Worm (Caenorhabditis elegans): ENCODE results near the gene C07A9.5.

Gene C07A9.5

DNA sequence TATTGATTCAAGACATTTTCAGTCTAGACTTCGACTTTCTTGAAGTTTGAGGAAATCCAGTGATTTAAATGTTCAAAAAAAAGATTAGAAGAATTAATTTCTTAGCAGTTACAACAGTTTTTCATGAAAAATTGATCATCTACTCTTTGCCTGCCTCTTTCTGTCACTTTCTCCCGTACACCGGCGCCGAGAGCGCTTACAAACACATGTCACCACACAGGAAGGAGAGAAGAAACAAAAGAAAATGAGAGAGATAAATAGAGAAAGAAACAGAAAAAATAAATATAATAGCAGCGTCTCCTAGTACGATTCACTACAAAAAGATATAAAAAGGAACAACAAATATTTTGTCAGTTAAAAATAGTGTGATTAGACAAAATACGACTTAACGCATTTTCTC is 16.0 kb downstream of the C07A9.5 start:
- TF ChIP-seq unc-62 (GFP tag; optimal IDR thresholded peaks at IDR 0.05), result no peak

DNA sequence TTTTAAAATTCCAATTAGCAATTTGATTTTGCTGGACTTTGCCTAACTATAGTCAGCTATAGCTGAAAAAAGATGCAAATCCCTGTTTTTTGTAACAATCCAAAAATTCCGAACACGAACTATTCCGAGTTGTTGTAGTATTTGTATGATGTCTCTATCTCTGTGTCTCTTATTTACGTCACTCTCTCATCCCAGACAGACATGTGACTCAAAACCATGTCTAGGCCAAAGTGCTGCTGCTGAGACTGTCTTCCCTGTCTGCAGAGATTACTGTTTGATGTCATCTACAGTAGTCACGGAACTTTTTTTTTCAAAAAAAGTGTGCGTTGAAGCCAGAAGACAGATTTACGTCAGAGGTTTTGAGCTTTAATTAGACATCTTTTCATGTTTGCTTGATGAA is 16.4 kb downstream of the C07A9.5 start:
- TF ChIP-seq unc-62 (GFP tag; optimal IDR thresholded peaks at IDR 0.05), result no peak

DNA sequence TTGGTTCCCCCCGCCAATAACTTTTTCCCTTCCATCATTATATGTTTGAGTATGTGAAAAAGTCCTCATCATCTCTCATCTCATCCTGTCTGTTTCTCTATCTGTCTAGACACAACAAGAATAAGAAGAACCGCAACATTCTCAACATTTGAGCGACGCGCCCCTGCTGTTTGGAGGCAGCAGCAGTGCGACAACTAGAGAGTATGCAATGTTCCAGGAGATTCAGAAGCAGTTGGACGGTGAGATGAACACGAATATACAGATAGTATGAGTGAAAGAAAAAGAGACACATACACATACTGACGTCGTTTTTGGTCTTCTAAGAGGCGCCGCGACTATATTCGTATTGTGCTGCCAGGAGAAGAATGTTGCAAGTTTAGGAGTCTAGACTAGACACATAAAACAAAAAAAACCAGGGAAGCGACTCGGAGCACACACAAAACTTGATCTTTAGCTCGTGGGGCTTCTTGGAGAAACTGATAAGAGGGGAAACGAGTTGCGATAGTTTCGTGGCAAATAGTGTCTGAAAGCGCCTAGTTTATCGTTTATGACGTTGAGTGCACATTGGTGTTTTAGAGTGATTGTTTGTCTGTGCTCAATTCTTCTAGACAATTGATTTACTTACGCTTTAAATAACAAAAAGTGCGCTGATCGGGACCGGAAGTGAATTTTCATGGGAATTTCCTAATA is 17.0 kb downstream of the C07A9.5 start:
- TF ChIP-seq unc-62 (GFP tag; optimal IDR thresholded peaks at IDR 0.05), result no peak

DNA sequence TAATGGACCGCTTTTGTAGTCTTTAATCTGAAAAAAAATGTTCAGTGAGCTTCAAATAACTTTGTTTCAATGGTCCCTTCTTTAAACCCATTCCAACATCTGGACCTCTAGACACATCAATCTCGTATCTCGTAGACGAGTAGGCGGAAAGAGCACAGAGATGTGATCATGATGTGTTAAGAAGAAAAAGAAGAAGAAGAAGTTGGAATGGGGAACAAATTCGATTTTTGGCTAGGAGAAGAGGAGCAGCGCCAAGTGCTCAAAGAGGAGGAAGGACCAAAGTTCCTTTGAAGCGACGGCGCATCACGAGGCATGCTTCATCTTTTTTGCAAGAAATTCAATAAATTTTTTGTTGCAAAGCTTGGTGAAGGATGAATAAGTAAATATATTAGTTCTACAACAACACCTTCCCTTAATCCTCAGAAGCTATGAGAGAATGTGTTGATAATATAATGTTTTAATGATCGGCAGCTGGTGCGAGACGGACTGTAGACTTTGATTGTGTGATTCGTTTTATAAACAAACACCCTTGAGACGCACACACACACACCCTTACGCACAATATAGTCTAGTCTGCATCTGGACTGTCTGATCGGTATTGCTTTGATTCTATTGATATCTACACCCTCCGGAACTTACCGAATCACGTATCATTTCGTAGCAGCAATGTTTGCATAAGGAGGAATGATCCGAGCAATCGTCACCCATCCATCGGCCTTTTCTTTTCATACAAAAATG is 18.0 kb downstream of the C07A9.5 start:
- TF ChIP-seq unc-62 (GFP tag; optimal IDR thresholded peaks at IDR 0.05), result no peak

DNA sequence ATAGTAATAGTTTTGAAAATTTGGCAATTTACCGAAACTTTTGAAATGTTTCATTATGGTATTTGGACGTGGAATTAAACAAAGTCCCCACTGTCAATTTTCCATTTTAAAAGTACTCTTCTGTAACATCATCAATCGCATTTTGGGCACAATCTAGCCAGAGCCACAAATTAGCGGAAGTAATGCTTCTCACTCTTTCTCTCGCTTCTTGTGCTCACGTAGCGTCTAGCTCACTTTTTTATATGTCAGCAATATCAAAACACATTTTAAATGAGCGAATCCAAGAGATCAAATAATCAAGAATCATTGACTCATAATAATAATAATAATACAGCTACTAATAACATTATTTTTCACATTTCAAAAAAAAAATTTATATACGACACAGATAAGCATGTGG is 18.7 kb downstream of the C07A9.5 start:
- no peak for TF ChIP-seq unc-62 (GFP tag; optimal IDR thresholded peaks at IDR 0.05)

DNA sequence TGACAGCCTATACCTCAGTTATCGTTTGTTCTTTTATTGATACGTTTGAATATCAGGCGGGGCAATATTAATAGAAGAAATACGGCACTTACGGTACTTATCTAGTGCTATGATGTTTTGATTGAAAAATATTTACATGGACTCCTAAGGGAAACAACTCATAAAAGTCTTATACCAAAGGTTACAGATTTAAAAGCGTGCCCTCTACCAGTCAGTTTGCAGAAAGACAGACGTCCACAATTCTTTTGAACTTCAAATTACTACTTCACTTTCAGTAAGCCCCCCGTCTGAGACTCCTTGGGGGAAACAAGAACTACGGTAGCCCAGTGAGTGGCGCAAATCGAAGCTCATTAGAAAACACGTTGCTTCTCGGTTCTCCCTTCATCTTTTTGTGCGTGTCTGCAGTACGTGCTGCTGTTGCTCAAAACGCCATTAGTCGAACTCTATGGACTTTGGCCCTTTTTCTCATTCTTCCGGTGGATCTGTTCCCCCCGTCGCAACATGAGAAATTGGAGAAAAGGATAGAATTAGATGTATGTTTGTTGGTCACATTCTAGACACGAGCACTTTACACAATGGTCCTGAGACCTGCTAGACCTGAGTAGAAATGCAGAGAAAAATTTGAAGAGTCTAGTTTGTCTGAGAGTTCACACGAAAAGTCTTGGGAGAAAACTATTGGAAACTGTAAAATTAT is 20.2 kb downstream of the C07A9.5 start:
- TF ChIP-seq unc-62 (GFP tag; optimal IDR thresholded peaks at IDR 0.05), result no peak

DNA sequence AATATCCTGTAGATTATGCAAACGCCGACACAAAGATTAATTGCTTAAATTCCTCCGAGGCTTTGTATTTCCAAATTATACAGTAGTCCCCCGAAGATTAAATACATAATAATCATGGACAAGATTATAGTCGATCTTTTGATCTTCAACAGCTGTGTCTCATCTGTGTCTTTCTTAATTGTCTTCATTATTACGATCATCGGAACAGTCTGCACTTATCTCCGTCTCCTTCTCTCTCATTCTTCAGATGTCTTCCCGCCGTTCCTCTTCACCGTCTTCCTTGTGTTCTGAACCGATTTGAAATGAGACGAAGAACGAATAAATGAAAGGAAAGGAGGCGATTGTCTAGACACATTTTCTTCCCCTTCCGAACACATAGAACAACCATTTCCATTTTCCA is 21.5 kb downstream of the C07A9.5 start:
- no peak for TF ChIP-seq unc-62 (GFP tag; optimal IDR thresholded peaks at IDR 0.05)

DNA sequence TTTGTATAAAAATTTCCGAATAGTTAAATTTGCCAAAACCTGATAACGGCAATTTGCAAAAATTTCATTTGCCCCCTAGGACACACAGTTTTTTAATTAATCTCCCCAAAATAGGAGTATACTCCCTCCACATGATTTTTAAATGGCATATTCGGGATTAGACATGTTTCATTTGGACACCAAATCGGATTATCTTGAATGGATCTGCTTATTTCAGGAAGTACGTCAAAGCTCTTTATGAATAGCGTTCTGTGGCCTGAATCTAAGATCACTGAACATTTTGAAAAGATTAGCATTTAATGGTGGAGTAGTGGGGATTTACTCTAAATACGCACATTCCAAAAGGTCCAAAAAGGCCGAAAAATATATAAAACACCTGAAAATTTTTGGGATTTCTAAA is 24.1 kb downstream of the C07A9.5 start:
- no peak for TF ChIP-seq unc-62 (GFP tag; optimal IDR thresholded peaks at IDR 0.05)

DNA sequence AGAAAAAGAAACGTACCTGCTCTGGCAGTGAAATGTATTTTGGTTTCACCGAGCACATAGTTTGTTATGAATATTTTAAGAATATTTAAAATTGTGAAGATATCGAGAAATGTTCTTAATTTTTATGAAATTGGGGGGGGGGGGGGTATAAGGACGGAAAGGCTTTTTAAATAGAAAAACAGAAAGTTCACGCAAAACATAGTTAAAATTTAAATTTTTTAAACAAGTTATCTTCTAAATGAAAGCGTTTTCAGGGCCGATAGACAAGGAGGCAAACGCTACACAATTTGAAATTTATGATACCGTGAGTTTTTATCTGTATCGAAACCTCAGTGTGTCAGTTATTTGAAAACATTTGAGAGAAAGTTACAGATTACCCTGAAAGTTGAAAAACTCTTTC is 26.8 kb downstream of the C07A9.5 start, which contains the start of gene C15H7.4:
TSS of gene C15H7.4 (minus strand) at position 101 of the 400 bp plus-strand sequence.
- no peak for TF ChIP-seq unc-62 (GFP tag; optimal IDR thresholded peaks at IDR 0.05)

DNA sequence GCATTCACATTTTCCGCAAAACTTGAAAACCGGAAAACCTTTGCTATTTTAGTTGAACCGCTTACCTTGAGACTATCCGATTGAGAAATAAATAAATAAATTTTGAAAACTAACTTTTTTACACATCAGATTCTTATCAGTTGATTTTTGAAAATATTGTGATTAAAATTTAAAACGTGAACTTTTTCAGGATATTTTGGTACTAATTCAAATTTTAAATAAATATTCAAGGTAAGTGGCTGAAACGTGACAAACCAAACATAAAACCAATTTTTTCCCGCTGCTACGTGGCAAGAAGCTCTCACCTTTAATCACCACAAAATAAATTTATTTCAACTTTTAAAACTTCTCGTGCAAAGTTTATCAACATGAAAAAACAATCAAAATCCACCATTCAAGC is 30.8 kb downstream of the C07A9.5 start, which contains the start of gene C15H7.3:
TSS of gene C15H7.3 (minus strand) at position 101 of the 400 bp plus-strand sequence.
- no peak for TF ChIP-seq unc-62 (GFP tag; optimal IDR thresholded peaks at IDR 0.05)

DNA sequence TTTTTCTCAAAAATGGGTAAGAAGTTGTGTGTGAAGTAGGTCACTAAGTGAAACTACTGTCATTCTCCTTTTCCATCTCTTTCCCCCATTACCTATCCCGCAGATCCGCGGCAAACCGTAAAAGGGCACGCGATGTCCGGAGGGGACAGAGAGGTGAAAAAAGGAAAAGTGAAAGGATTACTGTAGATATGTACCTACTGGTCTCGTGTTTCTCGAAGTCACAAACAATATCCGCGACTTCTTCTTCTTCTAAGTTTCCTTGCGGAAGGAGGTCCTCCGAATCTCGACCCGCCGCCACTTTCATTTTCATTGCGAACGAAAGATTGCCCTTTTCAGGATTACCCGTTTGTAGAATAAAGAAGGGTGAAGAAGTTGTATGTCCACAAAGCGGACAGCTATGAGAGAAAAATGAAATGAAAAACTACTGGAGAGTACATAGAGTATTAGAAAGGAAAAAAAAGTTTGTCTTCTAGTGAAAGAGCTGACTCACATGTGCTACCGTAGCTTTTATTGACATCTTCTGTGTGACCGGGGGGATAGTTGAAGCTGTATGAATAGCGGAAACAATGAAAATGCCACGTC is 36.1 kb downstream of the C07A9.5 start:
- no peak for TF ChIP-seq unc-62 (GFP tag; optimal IDR thresholded peaks at IDR 0.05)

DNA sequence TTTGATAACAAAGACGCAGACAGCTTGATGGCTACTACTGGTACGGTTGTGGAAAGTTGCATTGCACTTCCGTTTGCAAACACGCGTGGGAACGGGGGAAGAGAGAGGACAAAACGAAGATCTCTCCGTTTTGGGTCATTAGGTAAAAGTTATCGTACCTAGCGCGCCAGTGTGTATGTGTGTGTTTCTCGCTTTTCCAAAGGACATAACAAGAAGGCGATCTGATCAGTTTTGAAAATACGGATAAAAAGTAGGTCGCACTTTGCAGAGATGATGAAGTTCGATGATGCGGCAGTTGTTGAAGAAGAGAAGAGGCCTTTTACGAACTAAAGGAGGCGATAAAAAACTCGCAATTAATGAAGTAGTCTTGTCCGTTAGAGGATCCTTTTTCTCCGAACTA is 37.5 kb downstream of the C07A9.5 start:
- TF ChIP-seq unc-62 (GFP tag; optimal IDR thresholded peaks at IDR 0.05), result no peak

DNA sequence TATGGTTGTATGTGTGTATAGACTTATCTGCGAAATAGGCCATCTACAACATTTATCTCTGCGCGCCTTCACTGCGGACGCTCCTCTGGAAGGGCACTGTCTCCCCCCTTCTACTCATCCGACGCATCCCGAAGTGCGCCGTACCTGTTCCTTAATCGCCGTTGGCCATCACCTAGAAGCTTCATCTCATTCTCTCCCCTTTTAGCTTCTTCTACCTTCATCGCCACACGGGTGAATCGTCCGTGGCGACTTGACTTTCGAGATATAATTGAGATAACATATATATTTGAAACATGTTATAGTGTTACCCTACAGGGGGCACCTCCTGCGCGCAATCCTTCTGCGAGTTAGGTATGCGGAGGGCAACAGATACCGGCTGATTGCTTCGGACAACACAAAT is 40.5 kb downstream of the C07A9.5 start:
- no peak for TF ChIP-seq unc-62 (GFP tag; optimal IDR thresholded peaks at IDR 0.05)

DNA sequence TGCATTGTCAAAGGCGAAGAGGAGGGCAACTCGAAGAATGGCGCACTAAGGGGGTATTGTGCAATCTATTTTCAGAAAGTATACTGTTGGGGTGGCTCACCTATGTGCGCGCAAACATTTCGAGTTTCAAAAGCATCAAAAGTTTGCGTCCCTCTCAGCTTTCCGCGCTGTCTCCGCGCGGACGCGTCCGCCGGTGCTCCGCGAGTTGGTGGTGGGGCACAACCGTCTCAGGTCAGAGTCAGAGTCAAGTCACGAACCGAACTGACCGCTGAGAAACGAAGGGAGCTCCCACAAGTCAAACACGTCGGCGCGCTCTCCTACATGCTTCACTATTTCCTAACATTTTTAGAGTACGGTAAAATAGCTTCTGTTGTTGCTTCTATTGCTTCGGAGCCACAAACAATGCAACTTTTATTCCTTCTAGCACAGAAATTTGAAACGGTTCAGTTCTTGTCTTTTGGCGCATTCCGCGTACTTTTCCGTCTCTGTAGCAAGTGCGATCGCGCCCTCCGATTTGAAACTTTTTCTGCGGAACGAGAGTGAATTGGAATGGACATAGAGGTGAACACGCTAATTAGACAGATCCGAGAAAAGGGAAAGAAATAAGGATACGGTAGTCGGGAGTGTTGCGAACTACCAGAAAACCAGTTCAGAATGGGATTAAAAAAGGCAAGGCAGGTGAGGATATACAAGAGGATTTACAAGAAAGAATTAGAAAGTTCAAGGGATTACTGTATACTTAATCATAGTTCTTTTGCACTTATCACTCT is 43.2 kb downstream of the C07A9.5 start:
- no peak for TF ChIP-seq unc-62 (GFP tag; optimal IDR thresholded peaks at IDR 0.05)

DNA sequence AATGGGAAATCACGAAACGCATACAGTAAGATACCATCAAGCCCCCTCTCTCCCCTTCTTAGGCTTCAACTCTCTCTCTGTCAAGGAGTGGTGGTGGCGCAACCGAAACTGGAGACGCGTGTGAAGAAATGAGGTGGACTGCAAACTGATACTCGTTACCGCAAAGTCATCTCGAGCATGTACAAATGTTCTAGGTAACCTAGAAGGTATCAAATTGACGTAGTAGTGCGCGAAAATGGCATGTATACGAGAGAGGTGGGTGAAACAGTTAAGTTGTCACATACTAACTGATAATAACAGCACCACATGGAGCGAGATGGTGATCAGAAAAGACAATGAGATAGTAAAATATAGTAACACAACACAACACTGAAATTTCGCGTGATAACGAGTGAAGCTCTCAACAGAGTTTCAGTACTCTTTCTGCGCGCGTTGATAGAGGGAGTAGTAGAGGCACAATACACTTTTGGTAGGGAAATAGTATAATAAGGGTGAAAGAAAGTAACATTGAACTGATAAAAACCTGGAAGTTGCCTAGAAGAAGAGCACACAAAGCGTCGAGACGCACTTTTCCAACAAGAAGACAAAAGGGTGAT is 44.4 kb downstream of the C07A9.5 start:
- no peak for TF ChIP-seq unc-62 (GFP tag; optimal IDR thresholded peaks at IDR 0.05)
